Worm (Caenorhabditis elegans): Measurements from ENCODE around the gene C15H11.11.

DNA sequence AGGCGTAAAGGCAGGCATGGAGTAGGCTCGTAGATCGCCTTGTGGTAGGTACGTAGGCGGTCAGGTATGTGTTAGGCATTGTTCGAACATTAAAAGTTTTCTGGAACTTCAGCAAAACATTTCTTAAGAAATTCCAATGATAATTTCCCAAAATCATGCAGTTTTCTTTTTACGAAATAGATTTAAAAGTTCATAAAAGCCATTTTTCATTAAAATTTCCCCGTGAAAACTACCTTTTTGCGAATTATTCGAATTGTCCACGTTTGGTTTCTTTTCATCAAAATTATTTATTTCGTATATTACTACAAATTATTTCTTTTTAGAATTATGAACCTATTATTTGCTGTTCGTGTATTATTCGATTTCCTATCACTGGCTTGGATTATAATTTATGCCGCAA, 20.6 kb upstream of the C15H11.11 start, which contains the start of gene C15H11.13:
- TF ChIP-seq nhr-11 (tag; optimal IDR thresholded peaks at IDR 0.05) (no peak), fax-1 (tag; optimal IDR thresholded peaks at IDR 0.05) (no peak)

Data from whole organism, late embryonic.